Fruit fly (Drosophila melanogaster): Measurements from ENCODE around the gene CG4360.
A peak's percentile ranks its signal among the peaks of the same experiment; 100 is the strongest.

DNA sequence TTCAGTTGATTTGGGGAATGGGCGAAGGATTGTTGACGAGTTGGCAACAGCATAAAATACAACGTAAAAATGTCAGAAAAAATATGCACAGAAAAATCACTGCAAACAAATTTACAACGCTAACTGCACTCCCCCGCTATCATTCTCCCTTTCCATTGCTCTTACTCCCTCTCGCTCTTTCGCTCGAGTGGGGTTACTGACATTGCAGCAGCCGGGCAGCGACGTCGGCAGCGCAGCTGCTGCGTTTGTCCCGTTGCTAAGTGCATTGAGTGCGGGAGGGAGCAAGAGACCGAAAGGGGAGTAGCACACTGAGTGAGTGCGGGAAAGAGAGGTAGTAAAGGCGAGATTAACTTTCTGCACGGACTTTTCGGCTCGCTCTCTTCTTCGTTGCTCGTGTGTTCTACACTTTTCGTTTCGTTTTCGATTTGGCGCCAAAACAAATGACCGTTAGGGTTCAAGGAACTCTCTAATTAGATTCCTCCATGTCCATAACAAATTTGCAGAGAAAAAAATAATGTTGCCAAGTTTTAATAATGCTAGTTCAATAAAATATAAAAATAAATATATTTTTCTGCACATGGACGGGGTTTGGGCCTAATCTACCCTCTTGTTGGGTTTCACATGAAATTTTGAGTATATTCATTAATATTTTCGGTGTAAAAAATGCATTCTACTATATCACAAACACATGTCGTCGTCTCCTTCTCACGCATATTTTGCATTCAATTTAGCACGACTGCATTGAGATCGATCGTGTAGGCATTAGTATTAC, 43.5 kb downstream of the CG4360 start:
- TF ChIP-seq lola (GFP tag; optimal IDR thresholded peaks at IDR 0.05) (no peak), foxo (GFP tag; optimal IDR thresholded peaks at IDR 0.05) (peak in 1 of 2 experiments; percentile 54), Myc (optimal IDR thresholded peaks at IDR 0.05) (no peak), OdsH (GFP tag; optimal IDR thresholded peaks at IDR 0.05) (no peak), Mio (GFP tag; optimal IDR thresholded peaks at IDR 0.05) (no peak)
